Worm (Caenorhabditis elegans) whole organism, L4 larva: ENCODE results near the gene R02F2.8.
A peak's percentile ranks its signal among the peaks of the same experiment; 100 is the strongest.

Source experiments
- F26F4.8 ChIP-seq: fragments of 200-800 bp; sonication (Bioruptor generic); conservative IDR thresholded peaks from 2 replicates; pipeline ENCODE4 v1.3.6; 2022; ENCODE audit warnings: missing genetic modification characterization, missing compliant biosample characterization
- F44E2.7 ChIP-seq: fragments of 200-800 bp; sonication (Bioruptor generic); IDR thresholded peaks from 2 replicates; pipeline ENCODE4 v2.1.2; 2022; ENCODE audit warnings: missing genetic modification characterization, missing compliant biosample characterization
- R02D3.7 ChIP-seq: fragments of 150-350 bp; sonication (generic microtip); optimal IDR thresholded peaks from 3 replicates; lab custom pipeline; 2014; ENCODE audit warnings: missing biosample characterization, missing genetic modification characterization
- Y48G9A.11 ChIP-seq: fragments of 200-800 bp; sonication (Bioruptor generic); IDR thresholded peaks from 2 replicates; pipeline ENCODE4 v1.3.6; 2022; ENCODE audit warnings: missing genetic modification reagents, missing genetic modification characterization, missing compliant biosample characterization
- Y75B8A.6 ChIP-seq: fragments of 200-800 bp; sonication (Bioruptor generic); IDR thresholded peaks from 2 replicates; pipeline ENCODE4 v1.3.6; 2022; ENCODE audit warnings: missing genetic modification reagents, missing genetic modification characterization, missing compliant biosample characterization
- ZK337.2 ChIP-seq: fragments of 200-800 bp; sonication (Bioruptor generic); IDR thresholded peaks from 2 replicates; pipeline ENCODE4 v1.3.6; 2022; ENCODE audit warnings: missing genetic modification reagents, missing genetic modification characterization, missing compliant biosample characterization
- ZK546.5 ChIP-seq, 2 experiments: sonication (generic microtip); optimal IDR thresholded peaks; 2 replicates each; lab custom pipeline; 2017; ENCODE audit warnings: missing biosample characterization in 2 of 2, missing genetic modification characterization in 2 of 2
- aly-2 ChIP-seq: sonication (generic microtip); optimal IDR thresholded peaks from 2 replicates; lab custom pipeline; 2018; ENCODE audit warnings: missing biosample characterization, missing genetic modification characterization
- ceh-28 ChIP-seq: fragments of 150-350 bp; optimal IDR thresholded peaks from 2 replicates; lab custom pipeline; 2014; ENCODE audit warnings: missing biosample characterization, missing genetic modification reagents, missing genetic modification characterization
- ceh-62 ChIP-seq: sonication (generic microtip); optimal IDR thresholded peaks from 2 replicates; lab custom pipeline; 2017; ENCODE audit warnings: missing biosample characterization, missing genetic modification characterization
- ceh-82 ChIP-seq: sonication (generic microtip); optimal IDR thresholded peaks from 2 replicates; lab custom pipeline; 2017; ENCODE audit warnings: missing biosample characterization, missing genetic modification characterization
- ces-1 ChIP-seq: fragments of 150-350 bp; sonication (generic microtip); optimal IDR thresholded peaks from 4 replicates; lab custom pipeline; 2014; ENCODE audit warnings: missing biosample characterization, missing genetic modification reagents, missing genetic modification characterization
- ctbp-1 ChIP-seq: fragments of 200-800 bp; sonication (Bioruptor generic); IDR thresholded peaks from 2 replicates; pipeline ENCODE4 v1.3.6; 2022; ENCODE audit warnings: missing genetic modification reagents, missing genetic modification characterization, missing compliant biosample characterization
- daf-12 ChIP-seq: fragments of 150-350 bp; optimal IDR thresholded peaks from 2 replicates; lab custom pipeline; 2014; ENCODE audit warnings: missing biosample characterization, missing genetic modification reagents, missing genetic modification characterization
- daf-8 ChIP-seq: fragments of 200-800 bp; sonication (Bioruptor generic); IDR thresholded peaks from 2 replicates; pipeline ENCODE4 v1.3.6; 2022; ENCODE audit warnings: missing genetic modification characterization, missing compliant biosample characterization
- dmd-6 ChIP-seq: fragments of 200-800 bp; sonication (Bioruptor generic); IDR thresholded peaks from 2 replicates; pipeline ENCODE4 v1.3.6; 2022; ENCODE audit warnings: missing genetic modification reagents, missing genetic modification characterization, missing compliant biosample characterization
- dmd-8 ChIP-seq: fragments of 200-800 bp; sonication (Bioruptor generic); IDR thresholded peaks from 2 replicates; pipeline ENCODE4 v1.3.6; 2022; ENCODE audit warnings: missing genetic modification characterization, missing compliant biosample characterization
- dmd-9 ChIP-seq: fragments of 200-800 bp; sonication (Bioruptor generic); IDR thresholded peaks from 2 replicates; pipeline ENCODE4 v1.3.6; 2022; ENCODE audit warnings: missing genetic modification reagents, missing genetic modification characterization, missing compliant biosample characterization
- dpl-1 ChIP-seq: fragments of 150-350 bp; optimal IDR thresholded peaks from 2 replicates; lab custom pipeline; 2014; ENCODE audit warnings: missing biosample characterization, missing genetic modification reagents, missing genetic modification characterization
- duxl-1 ChIP-seq: sonication (generic microtip); optimal IDR thresholded peaks from 2 replicates; lab custom pipeline; 2016; ENCODE audit warnings: mild to moderate bottlenecking, missing genetic modification characterization, moderate library complexity, missing compliant biosample characterization; ENCODE audit not compliant: poor library complexity
- fkh-10 ChIP-seq: fragments of 150-350 bp; optimal IDR thresholded peaks from 2 replicates; lab custom pipeline; 2014; ENCODE audit warnings: missing biosample characterization, missing genetic modification reagents, missing genetic modification characterization
- hlh-30 ChIP-seq: sonication (generic microtip); optimal IDR thresholded peaks from 2 replicates; lab custom pipeline; 2017; ENCODE audit warnings: antibody characterized with exemption, mild to moderate bottlenecking, missing genetic modification characterization, missing compliant biosample characterization; ENCODE audit not compliant: insufficient read depth
- hmg-1.1 ChIP-seq: fragments of 200-800 bp; sonication (Bioruptor generic); IDR thresholded peaks from 2 replicates; pipeline ENCODE4 v1.3.6; 2022; ENCODE audit warnings: missing genetic modification reagents, missing genetic modification characterization, missing compliant biosample characterization
- lim-7 ChIP-seq: fragments of 200-800 bp; sonication (Bioruptor generic); IDR thresholded peaks from 2 replicates; pipeline ENCODE4 v1.3.6; 2022; ENCODE audit warnings: missing genetic modification characterization, missing compliant biosample characterization
- lin-39 ChIP-seq: fragments of 150-350 bp; optimal IDR thresholded peaks from 2 replicates; lab custom pipeline; 2014; ENCODE audit warnings: missing biosample characterization, missing genetic modification reagents, missing genetic modification characterization
- lir-3 ChIP-seq: sonication (generic microtip); optimal IDR thresholded peaks from 2 replicates; lab custom pipeline; 2016; ENCODE audit warnings: mild to moderate bottlenecking, missing genetic modification characterization, missing compliant biosample characterization
- madf-5 ChIP-seq, 2 experiments: fragments of 200-800 bp; sonication (Bioruptor generic); IDR thresholded peaks; 2 replicates each; pipeline ENCODE4 v1.3.6; 2022; ENCODE audit warnings: missing compliant biosample characterization in 2 of 2, missing genetic modification characterization in 2 of 2
- madf-9 ChIP-seq: fragments of 200-800 bp; sonication (Bioruptor generic); conservative IDR thresholded peaks from 2 replicates; pipeline ENCODE4 v1.3.6; 2022; ENCODE audit warnings: missing genetic modification reagents, missing genetic modification characterization, missing compliant biosample characterization
- mes-2 ChIP-seq: sonication (generic microtip); optimal IDR thresholded peaks from 2 replicates; lab custom pipeline; 2016; ENCODE audit warnings: missing genotype, mild to moderate bottlenecking, missing genetic modification characterization, missing compliant biosample characterization; ENCODE audit not compliant: poor library complexity, severe bottlenecking
- nhr-111 ChIP-seq: fragments of 200-800 bp; sonication (Bioruptor generic); optimal IDR thresholded peaks from 2 replicates; lab custom pipeline; 2018; ENCODE audit warnings: mild to moderate bottlenecking, missing genetic modification characterization, missing compliant biosample characterization
- nhr-25 ChIP-seq: sonication (generic microtip); optimal IDR thresholded peaks from 2 replicates; lab custom pipeline; 2017; ENCODE audit warnings: missing genetic modification characterization, mild to moderate bottlenecking, missing compliant biosample characterization, antibody characterized with exemption, moderate library complexity, borderline replicate concordance; ENCODE audit not compliant: insufficient read depth
- nhr-48 ChIP-seq: sonication (generic microtip); optimal IDR thresholded peaks from 2 replicates; lab custom pipeline; 2016; ENCODE audit warnings: mild to moderate bottlenecking, missing genetic modification characterization, missing compliant biosample characterization
- nhr-76 ChIP-seq: fragments of 150-350 bp; optimal IDR thresholded peaks from 2 replicates; lab custom pipeline; 2014; ENCODE audit warnings: missing biosample characterization, missing genetic modification characterization
- php-3 ChIP-seq: fragments of 200-800 bp; sonication (Bioruptor generic); IDR thresholded peaks from 2 replicates; pipeline ENCODE4 v1.3.6; 2022; ENCODE audit warnings: missing genetic modification reagents, missing genetic modification characterization, missing compliant biosample characterization
- set-16 ChIP-seq: fragments of 200-800 bp; sonication (Bioruptor generic); IDR thresholded peaks from 2 replicates; pipeline ENCODE4 v1.3.6; 2022; ENCODE audit warnings: missing genetic modification reagents, missing genetic modification characterization, missing compliant biosample characterization
- snpc-4 ChIP-seq: fragments of 150-350 bp; optimal IDR thresholded peaks from 2 replicates; lab custom pipeline; 2014; ENCODE audit warnings: missing biosample characterization, missing genetic modification characterization
- unc-130 ChIP-seq: sonication (generic microtip); optimal IDR thresholded peaks from 2 replicates; lab custom pipeline; 2016; ENCODE audit warnings: missing genetic modification reagents, missing genetic modification characterization, missing compliant biosample characterization
- zfp-3 ChIP-seq: fragments of 200-800 bp; sonication (Bioruptor generic); conservative IDR thresholded peaks from 2 replicates; pipeline ENCODE4 v1.3.6; 2022; ENCODE audit warnings: missing genetic modification reagents, missing genetic modification characterization, missing compliant biosample characterization
- zip-11 ChIP-seq: fragments of 200-800 bp; sonication (Bioruptor generic); IDR thresholded peaks from 2 replicates; pipeline ENCODE4 v1.3.6; 2022; ENCODE audit warnings: missing genetic modification characterization, missing compliant biosample characterization
- zip-2 ChIP-seq: fragments of 150-350 bp; optimal IDR thresholded peaks from 2 replicates; lab custom pipeline; 2014; ENCODE audit warnings: missing biosample characterization, missing genetic modification characterization
- ztf-11 ChIP-seq: fragments of 150-350 bp; optimal IDR thresholded peaks from 2 replicates; lab custom pipeline; 2014; ENCODE audit warnings: missing biosample characterization, missing genetic modification characterization

R02F2.8 gene

DNA sequence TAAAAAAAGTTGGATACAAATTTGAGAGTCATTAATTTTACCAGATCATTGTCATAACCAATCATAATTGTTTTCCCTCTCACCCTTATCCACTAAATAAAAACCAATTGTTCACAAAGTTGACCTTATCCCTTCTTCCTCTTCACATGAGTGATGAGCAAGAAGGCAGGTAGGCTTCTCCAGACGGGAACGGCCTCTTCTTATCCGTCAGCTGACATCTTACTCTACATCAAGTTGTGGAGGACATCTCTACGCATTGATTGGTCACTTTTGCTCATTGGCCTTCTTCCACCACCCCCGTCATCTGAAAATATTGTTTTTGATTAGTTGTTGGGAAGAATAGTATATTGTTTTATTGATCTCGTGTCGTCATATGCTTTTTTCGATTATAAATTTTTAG, 8.7 kb downstream of the R02F2.8 start:
- TF ChIP-seq dmd-6 (GFP tag; lab: Robert Waterston, UW) (no peak), snpc-4 (no peak)

ce11 chrIII:5483738-5484315, 11.2 kb downstream of the R02F2.8 start, which contains the start of the genes R02F2.7 and R02F2.4:
R02F2.7 (minus strand) TSS chrIII:5483773.
R02F2.4 (plus strand) TSS chrIII:5484289.
- no peak for TF ChIP-seq hlh-30 (tag; lab: Kevin White, UChicago)
- no peak for TF ChIP-seq daf-12 (tag; lab: Kevin White, UChicago)
- no peak for TF ChIP-seq dmd-8 (GFP tag; lab: Robert Waterston, UW)
- TF ChIP-seq mes-2 (tag; lab: Kevin White, UChicago), result peak; percentile 41
- TF ChIP-seq unc-130 (GFP tag; lab: Kevin White, UChicago), result peak; percentile 22
- no peak for TF ChIP-seq aly-2 (tag; lab: Kevin White, UChicago)
- TF ChIP-seq Y48G9A.11 (GFP tag; lab: Robert Waterston, UW), result no peak
- TF ChIP-seq dpl-1 (GFP tag; lab: Kevin White, UChicago), result peak; percentile 74

- TF ChIP-seq Y75B8A.6 (GFP tag; lab: Robert Waterston, UW) (no peak), nhr-111 (no peak), hmg-1.1 (0 out of 2 replicates have a peak, but pooled peaks have one; percentile 9), fkh-10 (GFP tag; lab: Kevin White, UChicago) (no peak), madf-9 (no peak), mes-2 (tag; lab: Kevin White, UChicago) (no peak), lim-7 (GFP tag; lab: Robert Waterston, UW) (0 out of 2 replicates have a peak, but pooled peaks have one; percentile 45), duxl-1 (no peak), daf-12 (tag; lab: Kevin White, UChicago) (no peak), F26F4.8 (GFP tag; lab: Robert Waterston, UW) (no peak), F44E2.7 (GFP tag; lab: Robert Waterston, UW) (no peak), lir-3 (tag; lab: Kevin White, UChicago) (no peak), ZK546.5 (tag; optimal IDR thresholded peaks at IDR 0.05; lab: Kevin White, UChicago) (no peak), ceh-28 (tag; lab: Kevin White, UChicago) (peak; percentile 86), madf-5 (GFP tag; IDR thresholded peaks at IDR 0.05; lab: Robert Waterston, UW) (no peak), php-3 (GFP tag; lab: Robert Waterston, UW) (no peak), ces-1 (GFP tag; lab: Kevin White, UChicago) (no peak), zip-2 (tag; lab: Kevin White, UChicago) (no peak), lin-39 (tag; lab: Kevin White, UChicago) (no peak), ZK337.2 (GFP tag; lab: Robert Waterston, UW) (no peak), nhr-25 (tag; lab: Kevin White, UChicago) (no peak), ceh-62 (tag; lab: Kevin White, UChicago) (no peak), dmd-9 (GFP tag; lab: Robert Waterston, UW) (no peak), zip-11 (GFP tag; lab: Robert Waterston, UW) (no peak), set-16 (GFP tag; lab: Robert Waterston, UW) (peak; percentile 91), daf-8 (GFP tag; lab: Robert Waterston, UW) (no peak), ctbp-1 (no peak), zfp-3 (GFP tag; lab: Robert Waterston, UW) (no peak), R02D3.7 (no peak), nhr-76 (tag; lab: Kevin White, UChicago) (no peak), unc-130 (GFP tag; lab: Kevin White, UChicago) (no peak), ceh-82 (tag; lab: Kevin White, UChicago) (no peak), ztf-11 (no peak), nhr-48 (tag; lab: Kevin White, UChicago) (no peak)
Measured at ce11 chrIII:5479493-5480167, 15.4 kb downstream of the R02F2.8 start.
